Worm (Caenorhabditis elegans): Measurements from ENCODE around the gene sfxn-1.2.
A peak's percentile ranks its signal among the peaks of the same experiment; 100 is the strongest.

The sfxn-1.2 gene

ce11 chrII:11184757-11185341 lies 979 bp upstream of the sfxn-1.2 start, which contains the start of gene lir-3 (continued):
- TF ChIP-seq eyg-1 (tag; optimal IDR thresholded peaks at IDR 0.05): no peak
- TF ChIP-seq ceh-31 (tag; optimal IDR thresholded peaks at IDR 0.05): peak; percentile 63
- no peak for TF ChIP-seq unc-3 (GFP tag; conservative IDR thresholded peaks at IDR 0.05)
- TF ChIP-seq unc-3 (tag; optimal IDR thresholded peaks at IDR 0.05): no peak
- TF ChIP-seq rnt-1 (tag; optimal IDR thresholded peaks at IDR 0.05): peak; percentile 0
- no peak for TF ChIP-seq fkh-10 (GFP tag; optimal IDR thresholded peaks at IDR 0.05)
- no peak for TF ChIP-seq nhr-11 (tag; optimal IDR thresholded peaks at IDR 0.05)
- no peak for TF ChIP-seq sox-2 (GFP tag; IDR thresholded peaks at IDR 0.05)
- no peak for TF ChIP-seq hlh-15 (tag; optimal IDR thresholded peaks at IDR 0.05)
- no peak for TF ChIP-seq elt-2 (tag; optimal IDR thresholded peaks at IDR 0.05)
- TF ChIP-seq odd-2 (tag; optimal IDR thresholded peaks at IDR 0.05): no peak
- TF ChIP-seq npax-4 (tag; optimal IDR thresholded peaks at IDR 0.05): no peak
- no peak for TF ChIP-seq pqm-1 (tag; optimal IDR thresholded peaks at IDR 0.05)
- peak; percentile 15 for TF ChIP-seq hlh-6 (tag; optimal IDR thresholded peaks at IDR 0.05)
- no peak for TF ChIP-seq K09A11.1 (tag; optimal IDR thresholded peaks at IDR 0.05; ENCODE audit: insufficient read depth)
- peak; percentile 44 for TF ChIP-seq unc-55 (GFP tag; optimal IDR thresholded peaks at IDR 0.05)
- TF ChIP-seq mec-3 (tag; optimal IDR thresholded peaks at IDR 0.05; ENCODE audit: borderline replicate concordance): no peak
- TF ChIP-seq ceh-24 (tag; optimal IDR thresholded peaks at IDR 0.05): no peak
- TF ChIP-seq hlh-30 (tag; optimal IDR thresholded peaks at IDR 0.05; ENCODE audit: insufficient read depth): peak; percentile 24
- no peak for TF ChIP-seq ttx-3 (tag; optimal IDR thresholded peaks at IDR 0.05)
- no peak for TF ChIP-seq dve-1 (tag; optimal IDR thresholded peaks at IDR 0.05)
- TF ChIP-seq nhr-232 (tag; optimal IDR thresholded peaks at IDR 0.05): no peak
- TF ChIP-seq pag-3 (tag; optimal IDR thresholded peaks at IDR 0.05; ENCODE audit: borderline replicate concordance): no peak
- peak; percentile 2 for TF ChIP-seq syd-9 (tag; optimal IDR thresholded peaks at IDR 0.05)
- TF ChIP-seq pax-1 (tag; optimal IDR thresholded peaks at IDR 0.05): no peak
- TF ChIP-seq ceh-6 (GFP tag; optimal IDR thresholded peaks at IDR 0.05): no peak
- no peak for TF ChIP-seq gmeb-2 (tag; optimal IDR thresholded peaks at IDR 0.05)
- TF ChIP-seq ceh-45 (GFP tag; IDR thresholded peaks at IDR 0.05): no peak

ce11 chrII:11188026-11188425 lies 2.2 kb downstream of the sfxn-1.2 start, which contains the start of gene F37H8.5:
Gene F37H8.5 (plus strand): TSS chrII:11188206.
- TF ChIP-seq gmeb-2 (tag; optimal IDR thresholded peaks at IDR 0.05) (no peak), ceh-34 (tag; optimal IDR thresholded peaks at IDR 0.05) (no peak), hlh-8 (tag; optimal IDR thresholded peaks at IDR 0.05) (no peak), T23F11.4 (GFP tag; optimal IDR thresholded peaks at IDR 0.05) (no peak)

ce11 chrII:11192488-11192887 lies 6.7 kb downstream of the sfxn-1.2 start:
- TF ChIP-seq madf-2 (tag; optimal IDR thresholded peaks at IDR 0.05) (no peak), ets-4 (tag; optimal IDR thresholded peaks at IDR 0.05) (no peak), lim-6 (tag; optimal IDR thresholded peaks at IDR 0.05) (no peak), fkh-10 (GFP tag; optimal IDR thresholded peaks at IDR 0.05) (no peak), lin-11 (tag; optimal IDR thresholded peaks at IDR 0.05) (no peak), ttx-3 (tag; optimal IDR thresholded peaks at IDR 0.05) (no peak), elt-2 (tag; optimal IDR thresholded peaks at IDR 0.05) (no peak), T23F11.4 (GFP tag; optimal IDR thresholded peaks at IDR 0.05) (no peak), ceh-45 (GFP tag; IDR thresholded peaks at IDR 0.05) (no peak), fax-1 (tag; optimal IDR thresholded peaks at IDR 0.05) (no peak), pha-2 (tag; optimal IDR thresholded peaks at IDR 0.05) (no peak), hlh-30 (tag; optimal IDR thresholded peaks at IDR 0.05; ENCODE audit: insufficient read depth) (no peak), tbx-7 (tag; optimal IDR thresholded peaks at IDR 0.05) (no peak), syd-9 (tag; optimal IDR thresholded peaks at IDR 0.05) (no peak), nhr-232 (tag; optimal IDR thresholded peaks at IDR 0.05) (no peak), Y22D7AL.16 (tag; optimal IDR thresholded peaks at IDR 0.05) (no peak), che-1 (tag; optimal IDR thresholded peaks at IDR 0.05) (no peak), ref-2 (tag; optimal IDR thresholded peaks at IDR 0.05) (no peak), ceh-24 (tag; optimal IDR thresholded peaks at IDR 0.05) (no peak), C38D4.7 (GFP tag; optimal IDR thresholded peaks at IDR 0.05) (no peak)
